Fruit fly (Drosophila melanogaster): Measurements from ENCODE around the gene Grp170.

Grp170 gene

DNA sequence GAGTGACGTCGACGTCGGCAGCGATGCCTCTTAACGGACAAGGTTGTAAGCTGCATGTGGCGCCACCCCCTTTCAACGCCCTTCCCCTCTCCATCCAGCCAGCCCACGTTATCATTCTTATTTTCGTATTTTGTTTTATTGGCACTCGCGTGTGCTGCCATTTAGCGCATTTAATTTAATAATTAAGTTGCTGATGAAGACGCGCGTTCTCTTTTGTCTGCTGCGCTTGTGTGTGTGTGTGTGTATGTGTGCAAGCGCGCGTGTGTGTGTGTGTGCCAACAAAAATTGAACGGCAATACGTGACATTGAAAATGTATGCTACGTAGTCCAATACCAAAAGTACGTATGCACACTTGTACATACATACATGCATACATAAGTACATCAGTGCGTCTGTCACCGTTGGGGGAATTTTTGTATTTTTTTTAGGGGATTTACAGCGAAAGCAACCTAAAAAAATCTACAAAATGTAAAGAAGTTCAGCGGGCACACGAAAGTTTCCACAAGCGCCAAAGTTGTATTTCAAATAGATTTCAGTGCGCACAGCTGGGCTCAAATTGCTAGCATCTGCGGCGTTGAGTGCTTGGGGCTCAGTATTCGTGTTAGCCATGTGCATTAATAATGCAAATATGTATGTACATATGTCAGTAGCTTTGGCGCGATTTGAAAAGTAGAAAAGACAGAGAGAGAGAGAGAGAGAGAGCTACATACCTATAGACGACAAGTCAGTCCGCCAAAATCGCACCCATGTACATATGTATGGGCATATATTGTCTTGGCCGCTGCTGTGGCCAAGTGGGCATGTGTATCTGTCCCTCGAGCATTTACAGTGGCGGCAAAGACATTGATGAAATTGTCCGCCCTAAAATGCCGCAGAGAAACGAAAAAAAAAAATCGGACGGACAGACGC, 27.0 kb upstream of the Grp170 start (continued):
- TF ChIP-seq Abd-B (GFP tag; optimal IDR thresholded peaks at IDR 0.05) (peak; percentile 78), CG10654 (GFP tag; optimal IDR thresholded peaks at IDR 0.05) (peak; percentile 71), CG1529 (GFP tag; optimal IDR thresholded peaks at IDR 0.05) (peak; percentile 80), CG10147 (GFP tag; optimal IDR thresholded peaks at IDR 0.05) (peak; percentile 58), CG11398 (GFP tag; optimal IDR thresholded peaks at IDR 0.05) (peak; percentile 77), twi (tag; optimal IDR thresholded peaks at IDR 0.05) (peak; percentile 71), Med (GFP tag) (peak; percentile 98), HmgZ (tag; optimal IDR thresholded peaks at IDR 0.05) (peak; percentile 60), peb (GFP tag; IDR thresholded peaks at IDR 0.05) (peak; percentile 71), CG16863 (GFP tag; optimal IDR thresholded peaks at IDR 0.05) (peak; percentile 80), CG17829 (tag; optimal IDR thresholded peaks at IDR 0.05) (peak; percentile 84), dan (GFP tag; IDR thresholded peaks at IDR 0.05) (peak; percentile 17; the same call in 1 of the 2 replicates), stwl (tag; optimal IDR thresholded peaks at IDR 0.05) (no peak), Chrac-16 (GFP tag; optimal IDR thresholded peaks at IDR 0.05) (peak; percentile 75), run (tag; optimal IDR thresholded peaks at IDR 0.05) (peak; percentile 64), da (GFP tag; optimal IDR thresholded peaks at IDR 0.05) (peak; percentile 72), ham (GFP tag; IDR thresholded peaks at IDR 0.05) (0 out of 2 replicates have a peak, but pooled peaks have one; percentile 48), CG5180 (GFP tag; optimal IDR thresholded peaks at IDR 0.05) (peak; percentile 70), lmd (GFP tag; IDR thresholded peaks at IDR 0.05) (peak; percentile 90), cad (GFP tag; optimal IDR thresholded peaks at IDR 0.05) (no peak), CG18262 (tag; optimal IDR thresholded peaks at IDR 0.05) (peak; percentile 86), ttk (GFP tag; IDR thresholded peaks at IDR 0.05) (peak; percentile 83), pnt (GFP tag; optimal IDR thresholded peaks at IDR 0.05) (peak; percentile 74), CG16779 (GFP tag; IDR thresholded peaks at IDR 0.05) (no peak), hb (GFP tag; IDR thresholded peaks at IDR 0.05; ENCODE audit: partially characterized antibody) (no peak), al (GFP tag; IDR thresholded peaks at IDR 0.05) (peak; percentile 76), pb (GFP tag; optimal IDR thresholded peaks at IDR 0.05) (peak; percentile 82), CG14965 (GFP tag; optimal IDR thresholded peaks at IDR 0.05; ENCODE audit: borderline replicate concordance) (no peak), shn (GFP tag; optimal IDR thresholded peaks at IDR 0.05) (peak; percentile 84), gce (GFP tag; IDR thresholded peaks at IDR 0.05) (0 out of 3 replicates have a peak, but pooled peaks have one; percentile 73), CG32532 (GFP tag; IDR thresholded peaks at IDR 0.05) (peak; percentile 79), CG14441 (GFP tag; IDR thresholded peaks at IDR 0.05) (peak; percentile 87), tgo (GFP tag; IDR thresholded peaks at IDR 0.05) (peak; percentile 82; the same call in 2 of the 3 replicates), bbx (GFP tag; IDR thresholded peaks at IDR 0.05; ENCODE audit: partially characterized antibody) (no peak), gt (GFP tag; IDR thresholded peaks at IDR 0.05) (peak; percentile 74), CG10979 (tag; optimal IDR thresholded peaks at IDR 0.05) (peak; percentile 84), CG12219 (GFP tag; optimal IDR thresholded peaks at IDR 0.05) (peak; percentile 86), Bteb2 (GFP tag; optimal IDR thresholded peaks at IDR 0.05) (peak; percentile 55), cas (GFP tag; IDR thresholded peaks at IDR 0.05) (no peak), Atf-2 (GFP tag; optimal IDR thresholded peaks at IDR 0.05) (peak; percentile 57), Ptx1 (GFP tag; IDR thresholded peaks at IDR 0.05) (peak; percentile 91), CG15514 (GFP tag; optimal IDR thresholded peaks at IDR 0.05) (peak; percentile 62), CG4282 (GFP tag; optimal IDR thresholded peaks at IDR 0.05) (peak; percentile 32), ems (GFP tag; optimal IDR thresholded peaks at IDR 0.05) (peak; percentile 76), Myb (GFP tag; optimal IDR thresholded peaks at IDR 0.05) (peak; percentile 68), az2 (GFP tag; optimal IDR thresholded peaks at IDR 0.05) (peak; percentile 73), Hsf (GFP tag; optimal IDR thresholded peaks at IDR 0.05) (peak; percentile 82), CG13287 (GFP tag; IDR thresholded peaks at IDR 0.05; ENCODE audit: partially characterized antibody) (no peak), Nf-YB (GFP tag; optimal IDR thresholded peaks at IDR 0.05) (peak; percentile 49)

Data from whole organism, embryonic.